Fruit fly (Drosophila melanogaster) whole organism: ENCODE results near the gene Pmi.

Experiments used
- Dll ChIP-seq: fragments of >200 bp; optimal IDR thresholded peaks from 2 replicates; lab custom pipeline; 2017
- psq ChIP-seq: fragments of >200 bp; optimal IDR thresholded peaks from 2 replicates; lab custom pipeline; 2017
- usp ChIP-seq: fragments of >200 bp; optimal IDR thresholded peaks from 2 replicates; lab custom pipeline; 2017; ENCODE audit warnings: missing biosample characterization, missing genetic modification characterization, mixed read lengths

dm6 chr3L:5831890-5832289, 52.0 kb downstream of the Pmi start:
- TF ChIP-seq psq (lab: Kevin White, UChicago) (no peak), usp (no peak), Dll (lab: Kevin White, UChicago) (no peak)
